Worm (Caenorhabditis elegans): ENCODE data around the gene C50F4.9.

- TF ChIP-seq egl-27 (tag; optimal IDR thresholded peaks at IDR 0.05): no peak
- TF ChIP-seq fkh-10 (GFP tag; optimal IDR thresholded peaks at IDR 0.05): no peak
- no peak for TF ChIP-seq unc-39 (tag; optimal IDR thresholded peaks at IDR 0.05)
Observed at ce11 chrV:9489411-9489810, 34.6 kb downstream of the C50F4.9 start, which contains the start of gene K06A4.10.

Data from whole organism, L3 larva.